Worm (Caenorhabditis elegans) whole organism, L2 larva: Measurements from ENCODE around the gene hmg-4.

Experiments
- alr-1 ChIP-seq: fragments of 150-350 bp; optimal IDR thresholded peaks from 2 replicates; lab custom pipeline; 2014; ENCODE audit warnings: missing biosample characterization, missing genetic modification characterization
- fos-1 ChIP-seq: fragments of 150-350 bp; optimal IDR thresholded peaks from 2 replicates; lab custom pipeline; 2014; ENCODE audit warnings: missing biosample characterization, missing genetic modification characterization
- nhr-12 ChIP-seq: fragments of 150-350 bp; optimal IDR thresholded peaks from 2 replicates; lab custom pipeline; 2014; ENCODE audit warnings: missing biosample characterization, missing genetic modification characterization
- skn-1 ChIP-seq: sonication (generic microtip); optimal IDR thresholded peaks from 2 replicates; lab custom pipeline; 2017; ENCODE audit warnings: missing biosample characterization, missing genetic modification characterization

DNA sequence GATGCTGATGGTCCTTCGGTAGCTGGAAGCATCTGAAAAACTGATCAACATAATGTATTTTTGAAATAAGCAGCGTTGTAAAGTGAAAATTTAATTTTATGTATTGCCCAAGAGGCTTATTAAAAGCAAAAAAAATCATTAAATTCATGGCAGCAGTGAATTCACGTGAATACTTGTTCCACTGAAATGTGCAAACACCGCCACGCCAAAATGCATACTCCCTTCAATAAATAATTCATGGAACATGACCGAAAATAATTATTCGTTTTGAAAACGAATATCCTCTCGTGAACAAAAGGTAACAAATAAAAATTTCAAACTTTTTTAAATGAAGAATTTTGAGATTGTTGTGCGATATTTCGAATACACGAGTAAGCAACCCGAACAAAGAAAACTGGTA, 24.0 kb downstream of the hmg-4 start, which contains the start of gene F08F8.10:
- TF ChIP-seq nhr-12: no peak
- TF ChIP-seq fos-1 (tag; lab: Kevin White, UChicago): no peak
- no peak for TF ChIP-seq alr-1 (tag; lab: Kevin White, UChicago)
- TF ChIP-seq skn-1: no peak
